Worm (Caenorhabditis elegans) whole organism, young adult: Measurements from ENCODE around the gene prk-1.

ENCODE experiments used
- D2030.7 ChIP-seq: fragments of 200-800 bp; sonication (Bioruptor generic); IDR thresholded peaks from 2 replicates; pipeline ENCODE4 v1.3.6; 2022; ENCODE audit warnings: missing genetic modification reagents, missing genetic modification characterization, missing compliant biosample characterization
- F23B12.7 ChIP-seq: sonication (generic microtip); optimal IDR thresholded peaks from 2 replicates; lab custom pipeline; 2017; ENCODE audit warnings: missing genetic modification characterization, mild to moderate bottlenecking, missing compliant biosample characterization, antibody characterized with exemption, moderate library complexity; ENCODE audit not compliant: insufficient read depth
- T26A5.8 ChIP-seq: sonication (generic microtip); optimal IDR thresholded peaks from 2 replicates; lab custom pipeline; 2016; ENCODE audit warnings: missing genetic modification characterization, missing compliant biosample characterization
- Y56A3A.18 ChIP-seq: fragments of 200-800 bp; sonication (Bioruptor generic); IDR thresholded peaks from 2 replicates; pipeline ENCODE4 v1.3.6; 2022; ENCODE audit warnings: missing genetic modification reagents, missing genetic modification characterization, missing compliant biosample characterization
- Y95B8A.8 ChIP-seq: fragments of 200-800 bp; sonication (Bioruptor generic); IDR thresholded peaks from 2 replicates; pipeline ENCODE4 v1.3.6; 2022; ENCODE audit warnings: missing genetic modification reagents, missing genetic modification characterization, missing compliant biosample characterization
- attf-3 ChIP-seq: fragments of 200-800 bp; sonication (Bioruptor generic); conservative IDR thresholded peaks from 2 replicates; pipeline ENCODE4 v1.3.6; 2022; ENCODE audit warnings: missing genetic modification reagents, missing genetic modification characterization, missing compliant biosample characterization
- cebp-1 ChIP-seq, 2 experiments: fragments of 200-800 bp in 1 of 2; sonication (Bioruptor generic) in 1 of 2; sonication (generic microtip) in 1 of 2; IDR thresholded peaks in 1 of 2; optimal IDR thresholded peaks in 1 of 2; 2 replicates each; pipeline versions ENCODE4 v1.3.6 to Lab custom; 2017 to 2022; ENCODE audit warnings: missing compliant biosample characterization in 2 of 2, missing genetic modification characterization in 2 of 2, mild to moderate bottlenecking in 1 of 2, missing genetic modification reagents in 1 of 2, moderate library complexity in 1 of 2
- ceh-91 ChIP-seq: fragments of 200-800 bp; sonication (Bioruptor generic); IDR thresholded peaks from 2 replicates; pipeline ENCODE4 v1.3.6; 2022; ENCODE audit warnings: missing genetic modification reagents, missing genetic modification characterization, missing compliant biosample characterization
- chd-7 ChIP-seq: sonication (generic microtip); optimal IDR thresholded peaks from 2 replicates; lab custom pipeline; 2016; ENCODE audit warnings: mild to moderate bottlenecking, missing genetic modification characterization, moderate library complexity, missing compliant biosample characterization
- efl-1 ChIP-seq: fragments of 150-350 bp; optimal IDR thresholded peaks from 2 replicates; lab custom pipeline; 2014; ENCODE audit warnings: missing biosample characterization, missing genetic modification reagents, missing genetic modification characterization
- gei-17 ChIP-seq: fragments of 200-800 bp; sonication (Bioruptor generic); optimal IDR thresholded peaks from 2 replicates; lab custom pipeline; 2018; ENCODE audit warnings: mild to moderate bottlenecking, missing genetic modification characterization, missing compliant biosample characterization
- let-607 ChIP-seq, 2 experiments: fragments of 200-800 bp in 1 of 2; sonication (Bioruptor generic) in 1 of 2; sonication (generic microtip) in 1 of 2; optimal IDR thresholded peaks; 2 replicates each; lab custom pipeline; 2016 to 2018; ENCODE audit warnings: mild to moderate bottlenecking in 2 of 2, missing compliant biosample characterization in 2 of 2, missing genetic modification characterization in 2 of 2, moderate library complexity in 2 of 2, missing genotype in 1 of 2
- lin-40 ChIP-seq: sonication (generic microtip); optimal IDR thresholded peaks from 2 replicates; lab custom pipeline; 2016; ENCODE audit warnings: missing genetic modification characterization, mild to moderate bottlenecking, missing compliant biosample characterization, missing genotype, missing genetic modification reagents
- lsl-1 ChIP-seq: fragments of 200-800 bp; sonication (Bioruptor generic); optimal IDR thresholded peaks from 2 replicates; lab custom pipeline; 2018; ENCODE audit warnings: mild to moderate bottlenecking, missing genetic modification characterization, moderate library complexity, missing compliant biosample characterization
- madf-3 ChIP-seq: fragments of 200-800 bp; sonication (Bioruptor generic); IDR thresholded peaks from 2 replicates; pipeline ENCODE4 v1.3.6; 2022; ENCODE audit warnings: missing genetic modification reagents, missing genetic modification characterization, missing compliant biosample characterization
- madf-6 ChIP-seq: fragments of 200-800 bp; sonication (Bioruptor generic); IDR thresholded peaks from 2 replicates; pipeline ENCODE4 v1.3.6; 2022; ENCODE audit warnings: missing genetic modification reagents, missing genetic modification characterization, missing compliant biosample characterization
- madf-8 ChIP-seq: fragments of 200-800 bp; sonication (Bioruptor generic); conservative IDR thresholded peaks from 2 replicates; pipeline ENCODE4 v1.3.6; 2022; ENCODE audit warnings: missing genetic modification reagents, missing genetic modification characterization, missing compliant biosample characterization
- mel-28 ChIP-seq: sonication (generic microtip); optimal IDR thresholded peaks from 2 replicates; lab custom pipeline; 2016; ENCODE audit warnings: borderline replicate concordance, mild to moderate bottlenecking, missing genetic modification characterization, missing compliant biosample characterization
- mes-4 ChIP-seq: sonication (generic microtip); optimal IDR thresholded peaks from 2 replicates; lab custom pipeline; 2016; ENCODE audit warnings: missing genotype, missing genetic modification characterization, missing compliant biosample characterization
- mxl-1 ChIP-seq: sonication (generic microtip); optimal IDR thresholded peaks from 2 replicates; lab custom pipeline; 2016; ENCODE audit warnings: missing genetic modification characterization, missing compliant biosample characterization
- nhr-120 ChIP-seq: fragments of 200-800 bp; sonication (Bioruptor generic); IDR thresholded peaks from 2 replicates; pipeline ENCODE4 v1.3.6; 2022; ENCODE audit warnings: missing genetic modification characterization, missing compliant biosample characterization
- nhr-80 ChIP-seq: sonication (generic microtip); optimal IDR thresholded peaks from 2 replicates; lab custom pipeline; 2016; ENCODE audit warnings: missing genetic modification characterization, missing compliant biosample characterization
- repo-1 ChIP-seq: sonication (generic microtip); optimal IDR thresholded peaks from 2 replicates; lab custom pipeline; 2017; ENCODE audit warnings: mild to moderate bottlenecking, missing genetic modification characterization, missing compliant biosample characterization
- snpc-1.3 ChIP-seq: sonication (generic microtip); optimal IDR thresholded peaks from 2 replicates; lab custom pipeline; 2017; ENCODE audit warnings: missing genetic modification characterization, mild to moderate bottlenecking, missing compliant biosample characterization, antibody characterized with exemption, moderate library complexity, missing genotype, missing genetic modification reagents; ENCODE audit not compliant: insufficient read depth
- snpc-3.4 ChIP-seq: sonication (generic microtip); optimal IDR thresholded peaks from 2 replicates; lab custom pipeline; 2017; ENCODE audit warnings: missing genetic modification characterization, mild to moderate bottlenecking, missing compliant biosample characterization, antibody characterized with exemption, moderate library complexity, missing genotype, missing genetic modification reagents
- snpc-4 ChIP-seq, 5 experiments: fragments of 150-350 bp in 1 of 5; sonication (generic microtip) in 4 of 5; optimal IDR thresholded peaks; 2 replicates each; lab custom pipeline; 2014 to 2018; ENCODE audit warnings: missing genetic modification characterization in 5 of 5, missing biosample characterization in 3 of 5, antibody characterized with exemption in 2 of 5, mild to moderate bottlenecking in 2 of 5, missing compliant biosample characterization in 2 of 5, missing genotype in 2 of 5, moderate library complexity in 2 of 5, missing genetic modification reagents in 1 of 5
- xnd-1 ChIP-seq: sonication (generic microtip); optimal IDR thresholded peaks from 2 replicates; lab custom pipeline; 2016; ENCODE audit warnings: missing genotype, missing genetic modification reagents, missing genetic modification characterization, missing compliant biosample characterization
- zfh-2 ChIP-seq: fragments of 200-800 bp; sonication (Bioruptor generic); conservative IDR thresholded peaks from 2 replicates; pipeline ENCODE4 v1.3.6; 2022; ENCODE audit warnings: missing genetic modification reagents, missing genetic modification characterization, missing compliant biosample characterization

prk-1 gene

DNA sequence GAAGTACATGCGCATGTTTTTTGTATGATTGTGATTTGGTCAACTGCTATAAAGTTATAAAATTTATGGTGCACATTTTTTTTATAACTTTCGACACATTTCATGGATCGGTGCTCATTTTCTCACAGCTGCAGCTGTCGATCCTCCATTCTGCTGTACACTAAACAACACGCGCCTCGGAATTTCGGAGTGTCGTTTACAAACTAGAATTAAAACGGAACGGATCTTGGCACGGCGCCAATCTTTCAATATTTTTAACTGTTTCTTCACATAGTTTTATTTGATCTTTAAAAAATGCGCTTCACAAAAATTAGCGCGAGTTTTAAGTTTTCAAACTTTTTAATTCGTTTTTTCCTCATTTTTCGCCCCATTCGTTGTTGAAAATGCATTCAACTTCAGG, 43.6 kb upstream of the prk-1 start, which contains the start of gene let-711 (continued):
- no peak for TF ChIP-seq F23B12.7 (tag; lab: Kevin White, UChicago)
- TF ChIP-seq Y56A3A.18 (GFP tag; lab: Robert Waterston, UW) = no peak
- TF ChIP-seq mel-28 (tag; lab: Kevin White, UChicago) = no peak
- TF ChIP-seq lsl-1 (GFP tag; lab: Kevin White, UChicago) = peak; percentile 48
- TF ChIP-seq efl-1 (GFP tag; lab: Kevin White, UChicago) = peak; percentile 89
- TF ChIP-seq gei-17 (GFP tag; lab: Kevin White, UChicago) = no peak
- 0 out of 2 replicates have a peak, but pooled peaks have one; percentile 79 for TF ChIP-seq madf-3
- TF ChIP-seq ceh-91 = peak; percentile 78
- peak; percentile 53 for TF ChIP-seq D2030.7 (GFP tag; lab: Robert Waterston, UW)
- peak; percentile 60 for TF ChIP-seq xnd-1 (tag; lab: Kevin White, UChicago)
- no peak for TF ChIP-seq mxl-1 (tag; lab: Kevin White, UChicago)
- peak; percentile 95 for TF ChIP-seq attf-3
- peak; percentile 7 for TF ChIP-seq snpc-3.4
- peak; percentile 79 for TF ChIP-seq madf-8 (GFP tag; lab: Robert Waterston, UW)
- TF ChIP-seq madf-6 (GFP tag; lab: Robert Waterston, UW) = peak; percentile 92
- no peak for TF ChIP-seq repo-1 (tag; lab: Kevin White, UChicago)
- TF ChIP-seq nhr-120 (GFP tag; lab: Robert Waterston, UW) = no peak

DNA sequence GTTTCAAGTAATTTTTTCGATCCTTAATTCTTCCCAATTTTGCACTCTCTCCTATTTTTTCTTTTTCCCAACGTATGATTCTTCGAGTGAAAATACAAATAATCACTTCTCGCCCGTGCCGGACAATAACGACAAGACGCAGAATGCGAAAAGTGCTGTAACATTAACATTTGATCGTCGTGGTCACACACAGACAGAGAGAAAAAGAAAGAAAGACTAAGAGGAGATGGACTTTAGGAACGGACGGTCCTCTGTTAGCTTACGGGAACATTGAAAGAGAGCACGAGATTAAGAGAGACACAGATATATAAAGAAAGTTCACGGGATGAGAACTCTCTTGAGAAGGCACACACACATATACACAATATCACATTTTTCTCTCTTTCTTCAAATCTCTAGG, 42.1 kb upstream of the prk-1 start:
- TF ChIP-seq T26A5.8 (tag; lab: Kevin White, UChicago) = no peak
- TF ChIP-seq nhr-80 (tag; lab: Kevin White, UChicago) = peak; percentile 24
- no peak for TF ChIP-seq cebp-1 (GFP tag; IDR thresholded peaks at IDR 0.05; lab: Robert Waterston, UW)
- peak; percentile 17 for TF ChIP-seq cebp-1 (tag; optimal IDR thresholded peaks at IDR 0.05; lab: Kevin White, UChicago)
- peak; percentile 50 for TF ChIP-seq attf-3
- TF ChIP-seq snpc-1.3 (tag; lab: Kevin White, UChicago) = no peak

DNA sequence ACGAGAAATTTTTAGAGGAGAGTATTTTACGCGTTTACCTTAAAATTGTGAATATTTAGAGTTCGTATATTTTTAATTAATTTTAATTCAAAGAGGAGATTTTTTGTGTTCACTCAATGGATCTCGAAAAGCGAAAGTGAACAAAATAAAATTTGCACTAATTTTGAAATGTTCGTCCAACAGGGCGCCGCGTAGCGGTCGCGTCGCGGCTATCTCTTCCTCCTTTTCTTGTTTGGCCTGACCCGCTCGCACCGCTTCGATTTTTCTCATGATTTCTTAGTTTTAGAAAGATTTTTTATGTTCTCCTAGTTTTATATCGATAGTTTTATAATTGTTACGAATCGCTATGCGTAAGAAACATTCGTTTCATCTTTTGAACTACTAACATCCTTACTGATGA, 38.5 kb upstream of the prk-1 start:
- no peak for TF ChIP-seq mes-4
- no peak for TF ChIP-seq snpc-4 (GFP tag; optimal IDR thresholded peaks at IDR 0.05; lab: Kevin White, UChicago)
- TF ChIP-seq snpc-4 (tag; optimal IDR thresholded peaks at IDR 0.05; lab: Kevin White, UChicago) = peak in 1 of 4 experiments; percentile 32
- TF ChIP-seq let-607 (tag; optimal IDR thresholded peaks at IDR 0.05; lab: Kevin White, UChicago) = peak in 1 of 2 experiments; percentile 13
- no peak for TF ChIP-seq cebp-1 (GFP tag; IDR thresholded peaks at IDR 0.05; lab: Robert Waterston, UW)
- peak; percentile 11 for TF ChIP-seq cebp-1 (tag; optimal IDR thresholded peaks at IDR 0.05; lab: Kevin White, UChicago)

DNA sequence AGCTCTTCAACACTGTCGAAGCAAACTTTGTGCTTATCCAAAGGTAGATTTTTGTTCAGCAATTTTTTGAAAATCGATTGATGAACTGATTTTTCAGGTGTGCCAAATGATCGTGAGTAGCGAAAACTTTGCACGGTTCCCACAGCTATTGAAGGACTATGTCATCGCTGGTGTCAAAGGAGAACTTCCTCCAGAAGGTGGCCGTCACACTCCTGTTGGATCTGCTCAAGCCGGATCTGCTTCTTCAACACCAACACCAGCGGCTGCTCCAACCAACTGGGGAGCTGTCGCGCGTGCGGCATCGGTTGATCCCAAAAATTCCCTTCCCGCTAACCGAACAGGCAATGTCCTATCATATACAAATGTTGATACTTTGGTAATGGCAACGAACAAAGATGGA, 36.6 kb upstream of the prk-1 start:
- TF ChIP-seq Y95B8A.8 (GFP tag; lab: Robert Waterston, UW) = no peak
- no peak for TF ChIP-seq nhr-80 (tag; lab: Kevin White, UChicago)
- TF ChIP-seq zfh-2 = peak; percentile 51; the same call in 1 of the 2 replicates

DNA sequence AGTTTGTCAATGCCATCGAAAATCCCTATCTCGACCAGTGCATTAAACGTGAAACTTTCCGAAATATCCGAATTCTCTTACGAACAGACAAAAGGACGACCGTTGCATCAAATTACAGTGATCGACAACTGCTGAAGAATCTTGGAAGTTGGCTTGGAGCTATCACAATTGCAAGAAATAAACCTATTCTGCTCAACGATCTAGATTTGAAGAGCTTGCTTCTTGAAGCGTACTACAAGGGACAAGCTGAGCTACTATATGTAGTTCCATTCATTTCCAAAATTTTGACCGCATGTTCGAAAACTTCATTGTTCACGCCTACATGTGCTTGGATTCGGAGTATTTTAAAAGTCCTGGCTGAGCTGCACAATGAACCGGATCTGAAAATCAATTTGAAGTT, 36.0 kb upstream of the prk-1 start:
- TF ChIP-seq lin-40 (tag; lab: Kevin White, UChicago) (no peak), chd-7 (tag; lab: Kevin White, UChicago) (no peak)
